Fruit fly (Drosophila melanogaster) whole organism, embryonic: ENCODE measurements around the gene Twdlalpha.
A peak's percentile ranks its signal among the peaks of the same experiment; 100 is the strongest.

Experiments used
- Asciz ChIP-seq: fragments of 200-800 bp; sonication (Bioruptor generic); optimal IDR thresholded peaks from 2 replicates; lab custom pipeline; 2017; ENCODE audit warnings: missing biosample characterization, mild to moderate bottlenecking, missing genetic modification characterization, missing genetic modification reagents
- Blimp-1 ChIP-seq: fragments of 200-800 bp; sonication (Bioruptor generic); optimal IDR thresholded peaks from 3 replicates; lab custom pipeline; 2018; ENCODE audit warnings: missing biosample characterization, missing genetic modification characterization, mild to moderate bottlenecking, moderate library complexity, missing genetic modification reagents
- CG10209 ChIP-seq: fragments of 200-800 bp; sonication (Bioruptor generic); optimal IDR thresholded peaks from 3 replicates; lab custom pipeline; 2017; ENCODE audit warnings: missing biosample characterization, mild to moderate bottlenecking, missing genetic modification characterization, missing genetic modification reagents
- CG11696 ChIP-seq: fragments of 200-800 bp; sonication (Bioruptor generic); IDR thresholded peaks from 2 replicates; pipeline ENCODE4 v1.3.6; 2022; ENCODE audit warnings: missing biosample characterization, missing genetic modification characterization
- CG14014 ChIP-seq: fragments of 200-800 bp; sonication (Bioruptor generic); IDR thresholded peaks from 2 replicates; pipeline ENCODE4 v1.3.6; 2022; ENCODE audit warnings: missing biosample characterization, missing genetic modification characterization
- CG16815 ChIP-seq: fragments of 200-800 bp; sonication (Bioruptor generic); optimal IDR thresholded peaks from 3 replicates; lab custom pipeline; 2017; ENCODE audit warnings: missing biosample characterization, mild to moderate bottlenecking, missing genetic modification characterization
- CG16863 ChIP-seq: fragments of 200-800 bp; sonication (Bioruptor generic); optimal IDR thresholded peaks from 3 replicates; lab custom pipeline; 2016; ENCODE audit warnings: missing biosample characterization, missing genetic modification characterization
- CG17912 ChIP-seq: fragments of 200-800 bp; sonication (Bioruptor generic); optimal IDR thresholded peaks from 2 replicates; lab custom pipeline; 2018; ENCODE audit warnings: missing biosample characterization, mild to moderate bottlenecking, missing genetic modification characterization
- CG18011 ChIP-seq: fragments of 200-800 bp; sonication (Bioruptor generic); optimal IDR thresholded peaks from 2 replicates; lab custom pipeline; 2017; ENCODE audit warnings: missing biosample characterization, missing genetic modification characterization, mild to moderate bottlenecking, moderate library complexity, missing genotype
- CG18619 ChIP-seq: fragments of 200-800 bp; sonication (Bioruptor generic); optimal IDR thresholded peaks from 3 replicates; lab custom pipeline; 2017; ENCODE audit warnings: missing biosample characterization, mild to moderate bottlenecking, missing genetic modification characterization
- CG18764 ChIP-seq: fragments of 200-800 bp; sonication (Bioruptor generic); optimal IDR thresholded peaks from 3 replicates; lab custom pipeline; 2016; ENCODE audit warnings: missing biosample characterization, missing genetic modification characterization
- CG2129 ChIP-seq: fragments of 200-800 bp; sonication (Bioruptor generic); IDR thresholded peaks from 2 replicates; pipeline ENCODE4 v1.3.6; 2022; ENCODE audit warnings: missing biosample characterization, missing genetic modification characterization; ENCODE audit not compliant: partially characterized antibody
- CG3847 ChIP-seq: fragments of 200-800 bp; sonication (Bioruptor generic); IDR thresholded peaks from 2 replicates; pipeline ENCODE4 v1.3.6; 2022; ENCODE audit warnings: missing biosample characterization, missing genetic modification characterization
- CG4820 ChIP-seq: fragments of 200-800 bp; sonication (Bioruptor generic); optimal IDR thresholded peaks from 3 replicates; lab custom pipeline; 2016; ENCODE audit warnings: missing biosample characterization, missing genetic modification characterization
- CG5245 ChIP-seq: fragments of 200-800 bp; sonication (Bioruptor generic); optimal IDR thresholded peaks from 3 replicates; lab custom pipeline; 2016; ENCODE audit warnings: missing biosample characterization, missing genetic modification characterization
- CG8359 ChIP-seq: fragments of 200-800 bp; sonication (Bioruptor generic); optimal IDR thresholded peaks from 2 replicates; lab custom pipeline; 2017; ENCODE audit warnings: missing biosample characterization, mild to moderate bottlenecking, missing genetic modification characterization, borderline replicate concordance
- CG8478 ChIP-seq: fragments of >200 bp; optimal IDR thresholded peaks from 2 replicates; lab custom pipeline; 2018
- CHES-1-like ChIP-seq: fragments of 200-800 bp; sonication (Bioruptor generic); optimal IDR thresholded peaks from 2 replicates; lab custom pipeline; 2016; ENCODE audit warnings: missing biosample characterization, missing genetic modification characterization
- Deaf1 ChIP-seq: fragments of 200-800 bp; optimal IDR thresholded peaks from 3 replicates; lab custom pipeline; 2019; ENCODE audit warnings: missing biosample characterization, mild to moderate bottlenecking, missing genetic modification characterization, moderate library complexity
- Dek ChIP-seq: fragments of 200-800 bp; sonication (Bioruptor generic); optimal IDR thresholded peaks from 3 replicates; lab custom pipeline; 2019; ENCODE audit warnings: missing biosample characterization, mild to moderate bottlenecking, missing genetic modification characterization, moderate library complexity
- E2f1 ChIP-seq: fragments of 200-800 bp; sonication (Bioruptor generic); IDR thresholded peaks from 2 replicates; pipeline ENCODE4 v1.3.6; 2022; ENCODE audit warnings: missing biosample characterization, missing genetic modification characterization
- Fer2 ChIP-seq: fragments of 200-800 bp; sonication (Bioruptor generic); optimal IDR thresholded peaks from 2 replicates; lab custom pipeline; 2018; ENCODE audit warnings: missing biosample characterization, mild to moderate bottlenecking, missing genetic modification characterization, moderate library complexity
- HLH3B ChIP-seq: fragments of 200-800 bp; sonication (Bioruptor generic); IDR thresholded peaks from 2 replicates; pipeline ENCODE4 v1.3.6; 2022; ENCODE audit warnings: missing biosample characterization, missing genetic modification characterization
- Hsf ChIP-seq: fragments of 200-800 bp; sonication (Bioruptor generic); optimal IDR thresholded peaks from 3 replicates; lab custom pipeline; 2016; ENCODE audit warnings: missing biosample characterization, missing genetic modification characterization
- Lim3 ChIP-seq: fragments of 200-800 bp; sonication (Bioruptor generic); IDR thresholded peaks from 2 replicates; pipeline ENCODE4 v1.3.6; 2022; ENCODE audit warnings: missing biosample characterization, missing genetic modification characterization
- MTF-1 ChIP-seq: fragments of 200-800 bp; sonication (Bioruptor generic); optimal IDR thresholded peaks from 2 replicates; lab custom pipeline; 2018; ENCODE audit warnings: missing biosample characterization, mild to moderate bottlenecking, missing genetic modification characterization, borderline replicate concordance
- PHDP ChIP-seq: fragments of 200-800 bp; sonication (Bioruptor generic); optimal IDR thresholded peaks from 3 replicates; lab custom pipeline; 2018; ENCODE audit warnings: missing biosample characterization, mild to moderate bottlenecking, missing genetic modification characterization, moderate library complexity
- Sox102F ChIP-seq: fragments of 200-800 bp; sonication (Bioruptor generic); optimal IDR thresholded peaks from 2 replicates; lab custom pipeline; 2018; ENCODE audit warnings: missing biosample characterization, mild to moderate bottlenecking, missing genetic modification characterization, moderate library complexity
- Sry-β ChIP-seq: fragments of 200-800 bp; sonication (Bioruptor generic); optimal IDR thresholded peaks from 2 replicates; lab custom pipeline; 2018; ENCODE audit warnings: missing biosample characterization, mild to moderate bottlenecking, missing genetic modification characterization, moderate library complexity
- abd-A ChIP-seq: fragments of 200-800 bp; sonication (Bioruptor generic); optimal IDR thresholded peaks from 3 replicates; lab custom pipeline; 2019; ENCODE audit warnings: missing biosample characterization, mild to moderate bottlenecking, missing genetic modification characterization, moderate library complexity
- ato ChIP-seq: fragments of 200-800 bp; sonication (Bioruptor generic); IDR thresholded peaks from 2 replicates; pipeline ENCODE4 v1.3.6; 2022; ENCODE audit warnings: missing biosample characterization, missing genetic modification characterization; ENCODE audit not compliant: partially characterized antibody
- chn ChIP-seq: fragments of 200-800 bp; sonication (Bioruptor generic); optimal IDR thresholded peaks from 2 replicates; lab custom pipeline; 2016; ENCODE audit warnings: missing biosample characterization, missing genetic modification characterization
- crc ChIP-seq: fragments of 200-800 bp; sonication (Bioruptor generic); optimal IDR thresholded peaks from 2 replicates; lab custom pipeline; 2016; ENCODE audit warnings: missing biosample characterization, missing genetic modification characterization
- cwo ChIP-seq: fragments of 200-800 bp; sonication (Bioruptor generic); optimal IDR thresholded peaks from 3 replicates; lab custom pipeline; 2017; ENCODE audit warnings: missing biosample characterization, missing genetic modification characterization, mild to moderate bottlenecking, moderate library complexity, missing genetic modification reagents
- dysf ChIP-seq: fragments of 200-800 bp; sonication (Bioruptor generic); IDR thresholded peaks from 3 replicates; pipeline ENCODE4 v1.3.6; 2022; ENCODE audit warnings: missing biosample characterization, missing genetic modification characterization
- exex ChIP-seq: fragments of 200-800 bp; sonication (Bioruptor generic); optimal IDR thresholded peaks from 4 replicates; lab custom pipeline; 2018; ENCODE audit warnings: missing biosample characterization, mild to moderate bottlenecking, missing genetic modification characterization, moderate library complexity
- insv ChIP-seq, 2 experiments: fragments of 200-800 bp; sonication (Bioruptor generic); optimal IDR thresholded peaks; 3 replicates each; lab custom pipeline; 2016 to 2018; ENCODE audit warnings: missing biosample characterization in 2 of 2, missing genetic modification characterization in 2 of 2
- lilli ChIP-seq: fragments of 200-800 bp; sonication (Bioruptor generic); optimal IDR thresholded peaks from 3 replicates; lab custom pipeline; 2016; ENCODE audit warnings: missing biosample characterization, missing genetic modification characterization
- lov ChIP-seq, 2 experiments: fragments of 200-800 bp in 1 of 2; fragments of >200 bp in 1 of 2; sonication (Bioruptor generic) in 1 of 2; IDR thresholded peaks in 1 of 2; optimal IDR thresholded peaks in 1 of 2; 2 replicates in 1 of 2; 3 replicates in 1 of 2; pipeline versions ENCODE4 v1.3.6 to Lab custom; 2017 to 2022; ENCODE audit warnings: missing biosample characterization in 1 of 2, missing genetic modification characterization in 1 of 2
- mam ChIP-seq: fragments of 200-800 bp; sonication (Bioruptor generic); optimal IDR thresholded peaks from 3 replicates; lab custom pipeline; 2016; ENCODE audit warnings: missing biosample characterization, missing genetic modification characterization
- pho ChIP-seq: fragments of 200-800 bp; sonication (Bioruptor generic); optimal IDR thresholded peaks from 2 replicates; lab custom pipeline; 2016; ENCODE audit warnings: missing biosample characterization, missing genetic modification characterization
- sc ChIP-seq, 3 experiments: fragments of >200 bp in 2 of 3; fragments of 200-800 bp in 1 of 3; sonication (Bioruptor generic) in 1 of 3; optimal IDR thresholded peaks; 2 replicates in 2 of 3; 3 replicates in 1 of 3; lab custom pipeline; 2017; ENCODE audit warnings: mild to moderate bottlenecking in 1 of 3, missing biosample characterization in 1 of 3, missing genetic modification characterization in 1 of 3, missing genetic modification reagents in 1 of 3
- sd ChIP-seq: fragments of 200-800 bp; sonication (Bioruptor generic); optimal IDR thresholded peaks from 3 replicates; lab custom pipeline; 2018; ENCODE audit warnings: missing biosample characterization, mild to moderate bottlenecking, missing genetic modification characterization, moderate library complexity
- unc-4 ChIP-seq: fragments of 200-800 bp; sonication (Bioruptor generic); IDR thresholded peaks from 2 replicates; pipeline ENCODE4 v1.3.6; 2022; ENCODE audit warnings: missing biosample characterization, missing genetic modification characterization; ENCODE audit not compliant: partially characterized antibody
- unpg ChIP-seq: fragments of 200-800 bp; sonication (Bioruptor generic); optimal IDR thresholded peaks from 3 replicates; lab custom pipeline; 2018; ENCODE audit warnings: missing biosample characterization, mild to moderate bottlenecking, missing genetic modification characterization, moderate library complexity
- vvl ChIP-seq: fragments of 200-800 bp; sonication (Bioruptor generic); IDR thresholded peaks from 2 replicates; pipeline ENCODE4 v1.3.6; 2022; ENCODE audit warnings: missing biosample characterization, missing genetic modification characterization
- zen2 ChIP-seq: fragments of 200-800 bp; sonication (Bioruptor generic); IDR thresholded peaks from 3 replicates; pipeline ENCODE4 v1.3.6; 2022; ENCODE audit warnings: missing biosample characterization, missing genetic modification characterization; ENCODE audit not compliant: partially characterized antibody

The Twdlalpha gene

dm6 chrX:16751579-16752156 is 9.0 kb downstream of the Twdlalpha start, which contains the start of gene goe (continued):
- TF ChIP-seq lilli = peak; percentile 85
- TF ChIP-seq Sox102F = peak; percentile 53
- TF ChIP-seq HLH3B (GFP tag; lab: Robert Waterston, UW) = peak; percentile 71
- TF ChIP-seq CG5245 (GFP tag; lab: Kevin White, UChicago) = peak; percentile 33
- peak; percentile 91 for TF ChIP-seq CG17912 (GFP tag; lab: Kevin White, UChicago)
- TF ChIP-seq Lim3 (GFP tag; lab: Robert Waterston, UW) = no peak
- TF ChIP-seq CG18011 (GFP tag; lab: Kevin White, UChicago) = peak; percentile 65
- TF ChIP-seq exex = peak; percentile 33
- peak; percentile 81 for TF ChIP-seq MTF-1 (GFP tag; lab: Kevin White, UChicago)
- TF ChIP-seq crc = peak; percentile 59
- peak; percentile 81 for TF ChIP-seq unc-4
- TF ChIP-seq CG14014 (GFP tag; lab: Robert Waterston, UW) = peak; percentile 85
- TF ChIP-seq lov (optimal IDR thresholded peaks at IDR 0.05; lab: Kevin White, UChicago) = no peak
- peak; percentile 84; the same call in 2 of the 3 replicates for TF ChIP-seq lov (GFP tag; IDR thresholded peaks at IDR 0.05; lab: Robert Waterston, UW)
- no peak for TF ChIP-seq abd-A (tag; lab: Kevin White, UChicago)
- no peak for TF ChIP-seq CG8359
- peak; percentile 31 for TF ChIP-seq Blimp-1 (GFP tag; lab: Kevin White, UChicago)
- peak; percentile 56 for TF ChIP-seq CG16863 (GFP tag; lab: Kevin White, UChicago)
- TF ChIP-seq pho = peak; percentile 91
- peak; percentile 47 for TF ChIP-seq CG18764 (GFP tag; lab: Kevin White, UChicago)
- TF ChIP-seq CG2129 = peak; percentile 74
- TF ChIP-seq sd (tag; lab: Kevin White, UChicago) = peak; percentile 4
- peak; percentile 81 for TF ChIP-seq CG3847 (GFP tag; lab: Robert Waterston, UW)
- TF ChIP-seq Sry-β (GFP tag; lab: Kevin White, UChicago) = peak; percentile 26
- TF ChIP-seq Deaf1 (tag; lab: Kevin White, UChicago) = no peak
- TF ChIP-seq PHDP = peak; percentile 79
- peak; percentile 82 for TF ChIP-seq Dek (tag; lab: Kevin White, UChicago)
- TF ChIP-seq CG8478 (lab: Kevin White, UChicago) = no peak
- peak; percentile 34 for TF ChIP-seq cwo (GFP tag; lab: Kevin White, UChicago)
- no peak for TF ChIP-seq sc (optimal IDR thresholded peaks at IDR 0.05; lab: Kevin White, UChicago)
- TF ChIP-seq sc (GFP tag; optimal IDR thresholded peaks at IDR 0.05; lab: Kevin White, UChicago) = peak; percentile 55
- peak; percentile 91 for TF ChIP-seq CHES-1-like
- peak; percentile 68; the same call in 2 of the 3 replicates for TF ChIP-seq dysf (GFP tag; lab: Robert Waterston, UW)
- TF ChIP-seq Hsf = peak; percentile 85
- TF ChIP-seq E2f1 (GFP tag; lab: Robert Waterston, UW) = peak; percentile 76
- peak; percentile 89 for TF ChIP-seq vvl
- TF ChIP-seq zen2 (GFP tag; lab: Robert Waterston, UW) = peak; percentile 71
- no peak for TF ChIP-seq CG4820
- peak; percentile 63 for TF ChIP-seq ato (GFP tag; lab: Robert Waterston, UW)
- peak; percentile 50 for TF ChIP-seq CG16815 (GFP tag; lab: Kevin White, UChicago)
- TF ChIP-seq insv (GFP tag; optimal IDR thresholded peaks at IDR 0.05; lab: Kevin White, UChicago) = peak in 1 of 2 experiments; percentile 78
- peak; percentile 89 for TF ChIP-seq mam
- peak; percentile 81 for TF ChIP-seq chn (GFP tag; lab: Kevin White, UChicago)
- peak; percentile 85 for TF ChIP-seq CG18619 (GFP tag; lab: Kevin White, UChicago)
- peak; percentile 78 for TF ChIP-seq unpg (GFP tag; lab: Kevin White, UChicago)
- peak; percentile 64 for TF ChIP-seq CG10209 (GFP tag; lab: Kevin White, UChicago)
- peak; percentile 20 for TF ChIP-seq Fer2 (tag; lab: Kevin White, UChicago)
- peak; percentile 58 for TF ChIP-seq Asciz (GFP tag; lab: Kevin White, UChicago)
- no peak for TF ChIP-seq CG11696 (GFP tag; lab: Robert Waterston, UW)
